Fruit fly (Drosophila melanogaster) whole organism, pupa: ENCODE data around the gene Pkc98E.
A peak's percentile ranks its signal among the peaks of the same experiment; 100 is the strongest.

Experiments
- CG10348 ChIP-seq: fragments of 200-800 bp; sonication (Bioruptor generic); IDR thresholded peaks from 2 replicates; pipeline ENCODE4 v1.3.6; 2022; ENCODE audit warnings: missing biosample characterization, missing genetic modification characterization
- CG12605 ChIP-seq: fragments of 200-800 bp; sonication (Bioruptor generic); IDR thresholded peaks from 2 replicates; pipeline ENCODE4 v1.3.6; 2022; ENCODE audit warnings: missing biosample characterization, missing genetic modification characterization
- CG13204 ChIP-seq: fragments of 200-800 bp; sonication (Bioruptor generic); optimal IDR thresholded peaks from 2 replicates; lab custom pipeline; 2018; ENCODE audit warnings: missing biosample characterization, mild to moderate bottlenecking, missing genetic modification characterization, moderate library complexity
- CG14655 ChIP-seq: fragments of 200-800 bp; sonication (Bioruptor generic); optimal IDR thresholded peaks from 3 replicates; lab custom pipeline; 2017; ENCODE audit warnings: mild to moderate bottlenecking, missing biosample characterization, missing genetic modification reagents, missing genetic modification characterization
- CG15710 ChIP-seq: fragments of 200-800 bp; sonication (Bioruptor generic); optimal IDR thresholded peaks from 2 replicates; lab custom pipeline; 2018; ENCODE audit warnings: missing biosample characterization, mild to moderate bottlenecking, missing genetic modification characterization, moderate library complexity
- CG17806 ChIP-seq: fragments of 200-800 bp; sonication (Bioruptor generic); optimal IDR thresholded peaks from 2 replicates; lab custom pipeline; 2018; ENCODE audit warnings: missing biosample characterization, mild to moderate bottlenecking, missing genetic modification characterization, moderate library complexity
- CG32121 ChIP-seq: fragments of 200-800 bp; sonication (Bioruptor generic); IDR thresholded peaks from 2 replicates; pipeline ENCODE4 v1.3.6; 2022; ENCODE audit warnings: missing biosample characterization, missing genetic modification characterization
- CG34367 ChIP-seq: fragments of 200-800 bp; sonication (Bioruptor generic); optimal IDR thresholded peaks from 2 replicates; lab custom pipeline; 2018; ENCODE audit warnings: missing biosample characterization, mild to moderate bottlenecking, missing genetic modification characterization
- CG4496 ChIP-seq: fragments of 200-800 bp; sonication (Bioruptor generic); IDR thresholded peaks from 3 replicates; pipeline ENCODE4 v1.3.6; 2022; ENCODE audit warnings: missing biosample characterization, missing genetic modification characterization
- CG8159 ChIP-seq: fragments of 200-800 bp; sonication (Bioruptor generic); optimal IDR thresholded peaks from 3 replicates; lab custom pipeline; 2018; ENCODE audit warnings: missing biosample characterization, mild to moderate bottlenecking, missing genetic modification characterization, moderate library complexity
- CG8301 ChIP-seq: fragments of 200-800 bp; sonication (Bioruptor generic); optimal IDR thresholded peaks from 2 replicates; lab custom pipeline; 2018; ENCODE audit warnings: missing biosample characterization, mild to moderate bottlenecking, missing genetic modification characterization
- CG9948 ChIP-seq: fragments of 200-800 bp; sonication (Bioruptor generic); optimal IDR thresholded peaks from 2 replicates; lab custom pipeline; 2018; ENCODE audit warnings: missing biosample characterization, mild to moderate bottlenecking, missing genetic modification characterization, moderate library complexity
- D1 ChIP-seq: fragments of 200-800 bp; sonication (Bioruptor generic); optimal IDR thresholded peaks from 2 replicates; lab custom pipeline; 2018; ENCODE audit warnings: missing biosample characterization, mild to moderate bottlenecking, missing genetic modification characterization, moderate library complexity
- EcR ChIP-seq: fragments of 200-800 bp; sonication (Bioruptor generic); optimal IDR thresholded peaks from 3 replicates; lab custom pipeline; 2019; ENCODE audit warnings: missing biosample characterization, missing genetic modification characterization, mild to moderate bottlenecking, moderate library complexity, missing genetic modification reagents
- Ets98B ChIP-seq: fragments of 200-800 bp; sonication (Bioruptor generic); IDR thresholded peaks from 2 replicates; pipeline ENCODE4 v1.3.6; 2022; ENCODE audit warnings: missing biosample characterization, missing genetic modification characterization
- Pif1A ChIP-seq: fragments of 200-800 bp; sonication (Bioruptor generic); optimal IDR thresholded peaks from 3 replicates; lab custom pipeline; 2016; ENCODE audit warnings: missing biosample characterization, missing genetic modification characterization
- Pif1B ChIP-seq: fragments of 200-800 bp; sonication (Bioruptor generic); optimal IDR thresholded peaks from 3 replicates; lab custom pipeline; 2016; ENCODE audit warnings: missing biosample characterization, missing genetic modification characterization
- Snoo ChIP-seq: fragments of 200-800 bp; sonication (Bioruptor generic); optimal IDR thresholded peaks from 3 replicates; lab custom pipeline; 2017; ENCODE audit warnings: missing biosample characterization, mild to moderate bottlenecking, missing genetic modification characterization, inconsistent platforms
- fd96Ca ChIP-seq: fragments of 200-800 bp; sonication (Bioruptor generic); IDR thresholded peaks from 3 replicates; pipeline ENCODE4 v1.3.6; 2022; ENCODE audit warnings: missing biosample characterization, missing genetic modification characterization
- gl ChIP-seq: fragments of 200-800 bp; sonication (Bioruptor generic); optimal IDR thresholded peaks from 2 replicates; lab custom pipeline; 2018; ENCODE audit warnings: missing biosample characterization, mild to moderate bottlenecking, missing genetic modification characterization
- rn ChIP-seq: fragments of 200-800 bp; sonication (Bioruptor generic); IDR thresholded peaks from 2 replicates; pipeline ENCODE4 v1.3.6; 2022; ENCODE audit warnings: missing biosample characterization, missing genetic modification characterization

The Pkc98E gene

DNA sequence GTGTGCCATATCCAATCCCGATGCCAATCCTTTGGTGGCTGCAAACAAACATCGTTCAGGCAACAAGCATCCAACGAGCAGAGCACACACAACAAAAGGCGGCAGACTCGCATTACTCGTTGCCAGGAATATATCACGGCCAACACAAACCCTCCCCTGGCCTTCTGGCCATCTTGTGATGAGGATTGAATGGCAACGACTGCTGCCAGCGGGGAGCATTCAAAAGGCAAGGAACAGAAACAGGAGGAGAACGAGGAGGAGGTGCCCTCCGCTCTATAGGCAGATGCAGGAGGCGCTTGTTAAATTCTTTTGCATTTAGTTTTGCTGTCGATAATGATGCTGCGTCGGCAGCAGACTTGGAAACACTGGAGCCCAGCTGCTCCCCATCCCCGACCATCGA, 56.6 kb downstream of the Pkc98E start:
- TF ChIP-seq CG12605 (GFP tag; lab: Robert Waterston, UW) (no peak), EcR (GFP tag; lab: Kevin White, UChicago) (peak; percentile 51), gl (tag; lab: Kevin White, UChicago) (no peak), CG10348 (GFP tag; lab: Robert Waterston, UW) (no peak), CG8301 (tag; lab: Kevin White, UChicago) (no peak), CG32121 (GFP tag; lab: Robert Waterston, UW) (no peak), CG14655 (GFP tag; lab: Kevin White, UChicago) (no peak), CG13204 (GFP tag; lab: Kevin White, UChicago) (peak; percentile 42), CG4496 (GFP tag; lab: Robert Waterston, UW) (peak; percentile 19; the same call in 1 of the 3 replicates), Snoo (tag; lab: Kevin White, UChicago) (no peak), rn (GFP tag; lab: Robert Waterston, UW) (no peak)

DNA sequence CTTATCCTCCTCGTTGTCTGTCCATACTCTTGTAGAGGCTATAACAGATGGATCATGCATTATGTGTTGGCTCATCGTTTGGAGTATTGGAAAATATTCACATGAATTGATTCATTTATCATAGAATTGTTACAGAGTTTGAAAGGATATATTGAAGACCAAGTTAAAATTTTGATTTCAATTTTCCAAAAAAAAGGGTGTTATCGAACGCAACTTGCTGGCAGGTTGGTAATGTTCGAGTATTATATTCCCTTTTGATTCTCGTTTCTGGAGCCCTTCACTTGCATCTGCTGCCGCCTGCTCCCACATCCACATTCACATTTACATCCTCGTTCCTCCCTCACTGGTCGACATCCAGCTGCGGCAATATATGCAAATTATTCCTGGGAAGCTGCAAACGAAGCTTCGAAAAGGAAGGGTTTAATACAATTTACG, 57.1 kb downstream of the Pkc98E start:
- TF ChIP-seq CG34367 (tag; lab: Kevin White, UChicago) (peak; percentile 86), CG4496 (GFP tag; lab: Robert Waterston, UW) (peak; percentile 75), CG8159 (tag; lab: Kevin White, UChicago) (peak; percentile 87), CG13204 (GFP tag; lab: Kevin White, UChicago) (no peak), CG32121 (GFP tag; lab: Robert Waterston, UW) (no peak), Pif1A (GFP tag; lab: Kevin White, UChicago) (no peak), CG15710 (tag; lab: Kevin White, UChicago) (peak; percentile 90), CG14655 (GFP tag; lab: Kevin White, UChicago) (no peak), Pif1B (no peak), EcR (GFP tag; lab: Kevin White, UChicago) (no peak), Snoo (tag; lab: Kevin White, UChicago) (no peak), CG10348 (GFP tag; lab: Robert Waterston, UW) (no peak), CG17806 (tag; lab: Kevin White, UChicago) (peak; percentile 83), gl (tag; lab: Kevin White, UChicago) (peak; percentile 71), D1 (no peak), Ets98B (GFP tag; lab: Robert Waterston, UW) (peak; percentile 48), CG12605 (GFP tag; lab: Robert Waterston, UW) (peak; percentile 34; the same call in 1 of the 2 replicates), rn (GFP tag; lab: Robert Waterston, UW) (0 out of 2 replicates have a peak, but pooled peaks have one; percentile 23), CG8301 (tag; lab: Kevin White, UChicago) (no peak), fd96Ca (GFP tag; lab: Robert Waterston, UW) (0 out of 3 replicates have a peak, but pooled peaks have one; percentile 39), CG9948 (tag; lab: Kevin White, UChicago) (peak; percentile 78)
- TF ChIP-seq, all 21 proteins: peak for 11

DNA sequence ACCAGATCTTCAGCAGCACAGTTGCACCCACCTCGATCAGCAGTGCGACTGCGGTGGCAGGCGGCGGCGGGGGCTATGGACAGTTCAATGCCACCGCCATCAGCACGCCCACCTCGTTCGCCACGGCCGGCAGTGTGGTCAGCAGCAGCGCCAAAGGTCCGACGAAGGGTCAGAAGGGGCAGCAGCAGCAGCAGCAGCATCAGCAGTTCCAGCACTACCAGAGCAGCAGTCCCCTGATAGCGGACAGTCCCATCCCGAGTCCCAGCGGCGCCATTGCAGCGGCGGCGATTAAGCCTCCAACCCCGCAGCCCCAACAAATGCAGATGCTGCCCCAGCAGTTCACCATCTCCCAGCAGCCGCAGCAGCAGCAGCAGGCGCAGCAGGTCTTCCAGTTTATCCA, 59.1 kb downstream of the Pkc98E start:
- TF ChIP-seq CG34367 (tag; lab: Kevin White, UChicago) (no peak), gl (tag; lab: Kevin White, UChicago) (no peak), CG8301 (tag; lab: Kevin White, UChicago) (no peak), Snoo (tag; lab: Kevin White, UChicago) (no peak), CG17806 (tag; lab: Kevin White, UChicago) (no peak), Pif1B (no peak), CG8159 (tag; lab: Kevin White, UChicago) (no peak), Pif1A (GFP tag; lab: Kevin White, UChicago) (no peak), fd96Ca (GFP tag; lab: Robert Waterston, UW) (no peak), CG14655 (GFP tag; lab: Kevin White, UChicago) (no peak), rn (GFP tag; lab: Robert Waterston, UW) (no peak)
